Worm (Caenorhabditis elegans) whole organism, young adult: ENCODE measurements around the gene moc-1.
A peak's percentile ranks its signal among the peaks of the same experiment; 100 is the strongest.
"Not testable (repeated sequence)": the region's sequence is repeated elsewhere in the genome, so short reads cannot be mapped to it uniquely, and the experiment has no call there.

Experiments
- B0261.1 ChIP-seq: sonication (generic microtip); optimal IDR thresholded peaks from 2 replicates; lab custom pipeline; 2016; ENCODE audit warnings: mild to moderate bottlenecking, missing genetic modification characterization, moderate library complexity, missing compliant biosample characterization
- B0336.3 ChIP-seq: fragments of 200-800 bp; sonication (Bioruptor generic); IDR thresholded peaks from 2 replicates; pipeline ENCODE4 v1.3.6; 2022; ENCODE audit warnings: missing genetic modification characterization, missing compliant biosample characterization
- F22D6.2 ChIP-seq: sonication (generic microtip); optimal IDR thresholded peaks from 2 replicates; lab custom pipeline; 2016; ENCODE audit warnings: mild to moderate bottlenecking, missing genetic modification characterization, missing compliant biosample characterization
- F23B12.7 ChIP-seq: sonication (generic microtip); optimal IDR thresholded peaks from 2 replicates; lab custom pipeline; 2017; ENCODE audit warnings: missing genetic modification characterization, mild to moderate bottlenecking, missing compliant biosample characterization, antibody characterized with exemption, moderate library complexity; ENCODE audit not compliant: insufficient read depth
- F52B5.7 ChIP-seq: sonication (generic microtip); optimal IDR thresholded peaks from 2 replicates; lab custom pipeline; 2016; ENCODE audit warnings: mild to moderate bottlenecking, missing genetic modification characterization, missing compliant biosample characterization
- Y56A3A.18 ChIP-seq: fragments of 200-800 bp; sonication (Bioruptor generic); IDR thresholded peaks from 2 replicates; pipeline ENCODE4 v1.3.6; 2022; ENCODE audit warnings: missing genetic modification reagents, missing genetic modification characterization, missing compliant biosample characterization
- ZK185.1 ChIP-seq: sonication (generic microtip); optimal IDR thresholded peaks from 2 replicates; lab custom pipeline; 2016; ENCODE audit warnings: mild to moderate bottlenecking, missing genetic modification characterization, missing compliant biosample characterization; ENCODE audit not compliant: poor library complexity, severe bottlenecking
- akir-1 ChIP-seq: fragments of 200-800 bp; sonication (Bioruptor generic); optimal IDR thresholded peaks from 2 replicates; lab custom pipeline; 2018; ENCODE audit warnings: mild to moderate bottlenecking, missing genetic modification characterization, moderate library complexity, missing compliant biosample characterization
- ama-1 ChIP-seq, 3 experiments: fragments of 150-350 bp in 1 of 3; sonication (generic microtip) in 2 of 3; optimal IDR thresholded peaks; 2 replicates each; lab custom pipeline; 2014 to 2018; ENCODE audit warnings: missing biosample characterization in 2 of 3, missing genetic modification characterization in 2 of 3, missing genetic modification reagents in 2 of 3
- aptf-3 ChIP-seq: fragments of 200-800 bp; sonication (Bioruptor generic); IDR thresholded peaks from 2 replicates; pipeline ENCODE4 v1.3.6; 2022; ENCODE audit warnings: missing genetic modification characterization, missing compliant biosample characterization
- atf-7 ChIP-seq: sonication (generic microtip); optimal IDR thresholded peaks from 2 replicates; lab custom pipeline; 2017; ENCODE audit warnings: mild to moderate bottlenecking, missing genetic modification characterization, missing compliant biosample characterization
- attf-3 ChIP-seq: fragments of 200-800 bp; sonication (Bioruptor generic); conservative IDR thresholded peaks from 2 replicates; pipeline ENCODE4 v1.3.6; 2022; ENCODE audit warnings: missing genetic modification reagents, missing genetic modification characterization, missing compliant biosample characterization
- attf-5 ChIP-seq: fragments of 200-800 bp; sonication (Bioruptor generic); optimal IDR thresholded peaks from 2 replicates; lab custom pipeline; 2018; ENCODE audit warnings: mild to moderate bottlenecking, missing genetic modification characterization, missing compliant biosample characterization
- bed-1 ChIP-seq: fragments of 200-800 bp; sonication (Bioruptor generic); IDR thresholded peaks from 2 replicates; pipeline ENCODE4 v1.3.6; 2022; ENCODE audit warnings: missing genetic modification reagents, missing genetic modification characterization, missing compliant biosample characterization
- ceh-100 ChIP-seq: fragments of 200-800 bp; sonication (Bioruptor generic); IDR thresholded peaks from 2 replicates; pipeline ENCODE4 v1.3.6; 2022; ENCODE audit warnings: missing genetic modification reagents, missing genetic modification characterization, missing compliant biosample characterization
- ceh-27 ChIP-seq: fragments of 200-800 bp; sonication (Bioruptor generic); optimal IDR thresholded peaks from 2 replicates; lab custom pipeline; 2018; ENCODE audit warnings: mild to moderate bottlenecking, missing genetic modification characterization, moderate library complexity, missing compliant biosample characterization
- chd-7 ChIP-seq: sonication (generic microtip); optimal IDR thresholded peaks from 2 replicates; lab custom pipeline; 2016; ENCODE audit warnings: mild to moderate bottlenecking, missing genetic modification characterization, moderate library complexity, missing compliant biosample characterization
- die-1 ChIP-seq: sonication (generic microtip); optimal IDR thresholded peaks from 2 replicates; lab custom pipeline; 2016; ENCODE audit warnings: missing genotype, mild to moderate bottlenecking, missing genetic modification characterization, missing compliant biosample characterization
- dox-1 ChIP-seq: fragments of 200-800 bp; sonication (Bioruptor generic); IDR thresholded peaks from 2 replicates; pipeline ENCODE4 v1.3.6; 2022; ENCODE audit warnings: missing genetic modification reagents, missing genetic modification characterization, missing compliant biosample characterization
- egrh-3 ChIP-seq: fragments of 200-800 bp; sonication (Bioruptor generic); IDR thresholded peaks from 2 replicates; pipeline ENCODE4 v1.3.6; 2022; ENCODE audit warnings: missing genetic modification reagents, missing genetic modification characterization, missing compliant biosample characterization
- gei-17 ChIP-seq: fragments of 200-800 bp; sonication (Bioruptor generic); optimal IDR thresholded peaks from 2 replicates; lab custom pipeline; 2018; ENCODE audit warnings: mild to moderate bottlenecking, missing genetic modification characterization, missing compliant biosample characterization
- him-1 ChIP-seq: sonication (generic microtip); optimal IDR thresholded peaks from 2 replicates; lab custom pipeline; 2016; ENCODE audit warnings: missing genotype, missing genetic modification reagents, missing genetic modification characterization, missing compliant biosample characterization
- hlh-12 ChIP-seq: sonication (generic microtip); optimal IDR thresholded peaks from 2 replicates; lab custom pipeline; 2016; ENCODE audit warnings: missing genetic modification characterization, missing compliant biosample characterization
- hrde-1 ChIP-seq: sonication (generic microtip); optimal IDR thresholded peaks from 2 replicates; lab custom pipeline; 2016; ENCODE audit warnings: missing genetic modification characterization, mild to moderate bottlenecking, missing compliant biosample characterization, moderate library complexity, missing genotype, missing genetic modification reagents, borderline replicate concordance
- lin-26 ChIP-seq: fragments of 200-800 bp; sonication (Bioruptor generic); IDR thresholded peaks from 2 replicates; pipeline ENCODE4 v1.3.6; 2022; ENCODE audit warnings: missing genetic modification reagents, missing genetic modification characterization, missing compliant biosample characterization
- mxl-1 ChIP-seq: sonication (generic microtip); optimal IDR thresholded peaks from 2 replicates; lab custom pipeline; 2016; ENCODE audit warnings: missing genetic modification characterization, missing compliant biosample characterization
- nfyb-1 ChIP-seq: fragments of 200-800 bp; sonication (Bioruptor generic); IDR thresholded peaks from 2 replicates; pipeline ENCODE4 v1.3.6; 2022; ENCODE audit warnings: missing genetic modification reagents, missing genetic modification characterization, missing compliant biosample characterization
- nhr-80 ChIP-seq: sonication (generic microtip); optimal IDR thresholded peaks from 2 replicates; lab custom pipeline; 2016; ENCODE audit warnings: missing genetic modification characterization, missing compliant biosample characterization
- rcor-1 ChIP-seq: fragments of 200-800 bp; sonication (Bioruptor generic); IDR thresholded peaks from 2 replicates; pipeline ENCODE4 v1.3.6; 2022; ENCODE audit warnings: missing genetic modification reagents, missing genetic modification characterization, missing compliant biosample characterization
- rec-8 ChIP-seq, 2 experiments: sonication (generic microtip); optimal IDR thresholded peaks; 2 replicates each; lab custom pipeline; 2016; ENCODE audit warnings: mild to moderate bottlenecking in 2 of 2, missing genetic modification characterization in 2 of 2, missing genetic modification reagents in 2 of 2, missing genotype in 2 of 2, missing biosample characterization in 1 of 2, missing compliant biosample characterization in 1 of 2, moderate library complexity in 1 of 2
- rpc-1 ChIP-seq, 2 experiments: fragments of 150-350 bp in 1 of 2; sonication (generic microtip) in 1 of 2; optimal IDR thresholded peaks; 2 replicates each; lab custom pipeline; 2014 to 2018; ENCODE audit warnings: missing biosample characterization in 1 of 2, missing genetic modification characterization in 1 of 2, missing genetic modification reagents in 1 of 2, missing genotype in 1 of 2
- snpc-1.1 ChIP-seq: sonication (generic microtip); optimal IDR thresholded peaks from 2 replicates; lab custom pipeline; 2017; ENCODE audit warnings: missing genetic modification characterization, mild to moderate bottlenecking, missing compliant biosample characterization, antibody characterized with exemption, moderate library complexity, missing genotype, missing genetic modification reagents; ENCODE audit not compliant: insufficient read depth
- snpc-3.4 ChIP-seq: sonication (generic microtip); optimal IDR thresholded peaks from 2 replicates; lab custom pipeline; 2017; ENCODE audit warnings: missing genetic modification characterization, mild to moderate bottlenecking, missing compliant biosample characterization, antibody characterized with exemption, moderate library complexity, missing genotype, missing genetic modification reagents
- somi-1 ChIP-seq: fragments of 200-800 bp; sonication (Bioruptor generic); optimal IDR thresholded peaks from 2 replicates; lab custom pipeline; 2018; ENCODE audit warnings: mild to moderate bottlenecking, missing genetic modification characterization, missing compliant biosample characterization
- tbp1 ChIP-seq: fragments of 200-800 bp; sonication (Bioruptor generic); optimal IDR thresholded peaks from 2 replicates; lab custom pipeline; 2018; ENCODE audit warnings: mild to moderate bottlenecking, missing genetic modification characterization, missing compliant biosample characterization
- ztf-25 ChIP-seq: fragments of 200-800 bp; sonication (Bioruptor generic); IDR thresholded peaks from 2 replicates; pipeline ENCODE4 v1.3.6; 2022; ENCODE audit warnings: missing genetic modification reagents, missing genetic modification characterization, missing compliant biosample characterization
- ztf-26 ChIP-seq: sonication (generic microtip); optimal IDR thresholded peaks from 2 replicates; lab custom pipeline; 2017; ENCODE audit warnings: missing genetic modification characterization, missing compliant biosample characterization

The moc-1 gene

DNA sequence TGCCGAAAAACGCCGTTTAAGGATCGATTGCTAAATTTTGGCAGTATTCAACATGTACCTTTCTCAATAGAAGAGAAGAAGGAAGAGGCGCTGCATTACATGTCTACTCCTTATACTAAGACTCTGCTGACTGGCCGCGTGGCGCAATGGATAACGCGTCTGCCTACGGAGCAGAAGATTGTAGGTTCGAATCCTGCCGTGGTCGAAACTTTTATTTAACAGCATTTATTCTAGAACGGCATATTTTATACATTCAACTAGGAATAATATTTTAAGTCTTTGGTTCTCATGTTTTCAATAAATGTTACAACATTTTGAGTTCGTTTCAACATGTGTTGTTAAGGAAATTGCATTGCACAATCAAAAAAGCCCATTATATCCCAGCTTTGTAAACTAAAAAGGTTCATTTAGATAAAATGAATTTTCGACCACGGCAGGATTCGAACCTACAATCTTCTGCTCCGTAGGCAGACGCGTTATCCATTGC lies 5.8 kb downstream of the moc-1 start (continued):
- peak; percentile 48 for TF ChIP-seq nhr-80 (tag; lab: Kevin White, UChicago)
- peak; percentile 51 for TF ChIP-seq F23B12.7 (tag; lab: Kevin White, UChicago)
- TF ChIP-seq B0261.1 (tag; lab: Kevin White, UChicago), result peak; percentile 80
- peak; percentile 54 for TF ChIP-seq chd-7
- peak; percentile 92 for TF ChIP-seq rpc-1 (optimal IDR thresholded peaks at IDR 0.05; lab: Kevin White, UChicago)
- TF ChIP-seq rpc-1 (tag; optimal IDR thresholded peaks at IDR 0.05; lab: Kevin White, UChicago), result peak; percentile 89
- TF ChIP-seq lin-26 (GFP tag; lab: Robert Waterston, UW), result peak; percentile 84
- 0 out of 2 replicates have a peak, but pooled peaks have one; percentile 38 for TF ChIP-seq nfyb-1 (GFP tag; lab: Robert Waterston, UW)
- peak; percentile 67 for TF ChIP-seq F52B5.7 (tag; lab: Kevin White, UChicago)
- TF ChIP-seq atf-7, result peak; percentile 22
- TF ChIP-seq snpc-3.4, result peak; percentile 48
- peak; percentile 23; the same call in 1 of the 2 replicates for TF ChIP-seq egrh-3 (GFP tag; lab: Robert Waterston, UW)
- TF ChIP-seq ama-1 (optimal IDR thresholded peaks at IDR 0.05; lab: Kevin White, UChicago), result not testable (repeated sequence)
- peak; percentile 54 to 81 for TF ChIP-seq ama-1 (GFP tag; optimal IDR thresholded peaks at IDR 0.05; lab: Kevin White, UChicago)
- peak; percentile 27 for TF ChIP-seq somi-1 (GFP tag; lab: Kevin White, UChicago)
- peak; percentile 75; the same call in 1 of the 2 replicates for TF ChIP-seq Y56A3A.18
- TF ChIP-seq attf-5 (GFP tag; lab: Kevin White, UChicago), result peak; percentile 56
- TF ChIP-seq rcor-1 (GFP tag; lab: Robert Waterston, UW), result peak; percentile 83
- TF ChIP-seq ceh-100 (GFP tag; lab: Robert Waterston, UW), result peak; percentile 43
- TF ChIP-seq hlh-12 (tag; lab: Kevin White, UChicago), result peak; percentile 43
- TF ChIP-seq ztf-25 (GFP tag; lab: Robert Waterston, UW), result 0 out of 2 replicates have a peak, but pooled peaks have one; percentile 51
- peak; percentile 2 for TF ChIP-seq snpc-1.1 (tag; lab: Kevin White, UChicago)
- TF ChIP-seq bed-1 (GFP tag; lab: Robert Waterston, UW), result peak; percentile 6; the same call in 1 of the 2 replicates
- TF ChIP-seq attf-3 (GFP tag; lab: Robert Waterston, UW), result 0 out of 2 replicates have a peak, but pooled peaks have one; percentile 24
- peak; percentile 49 to 50 for TF ChIP-seq rec-8 (tag; optimal IDR thresholded peaks at IDR 0.05; lab: Kevin White, UChicago)
- TF ChIP-seq hrde-1 (tag; lab: Kevin White, UChicago), result peak; percentile 35
- TF ChIP-seq ZK185.1, result peak; percentile 54
- TF ChIP-seq tbp1 (GFP tag; lab: Kevin White, UChicago), result peak; percentile 96
- peak; percentile 78 for TF ChIP-seq him-1
- TF ChIP-seq dox-1 (GFP tag; lab: Robert Waterston, UW), result peak; percentile 86; the same call in 1 of the 2 replicates
- peak; percentile 84 for TF ChIP-seq die-1
- TF ChIP-seq mxl-1 (tag; lab: Kevin White, UChicago), result peak; percentile 36
- peak; percentile 25 for TF ChIP-seq F22D6.2 (tag; lab: Kevin White, UChicago)
- TF ChIP-seq B0336.3, result peak; percentile 65; the same call in 1 of the 2 replicates
- TF ChIP-seq ztf-26, result peak; percentile 36
- TF ChIP-seq aptf-3 (GFP tag; lab: Robert Waterston, UW), result 0 out of 2 replicates have a peak, but pooled peaks have one; percentile 65
- peak; percentile 39 for TF ChIP-seq ceh-27
- TF ChIP-seq gei-17 (GFP tag; lab: Kevin White, UChicago), result peak; percentile 40

DNA sequence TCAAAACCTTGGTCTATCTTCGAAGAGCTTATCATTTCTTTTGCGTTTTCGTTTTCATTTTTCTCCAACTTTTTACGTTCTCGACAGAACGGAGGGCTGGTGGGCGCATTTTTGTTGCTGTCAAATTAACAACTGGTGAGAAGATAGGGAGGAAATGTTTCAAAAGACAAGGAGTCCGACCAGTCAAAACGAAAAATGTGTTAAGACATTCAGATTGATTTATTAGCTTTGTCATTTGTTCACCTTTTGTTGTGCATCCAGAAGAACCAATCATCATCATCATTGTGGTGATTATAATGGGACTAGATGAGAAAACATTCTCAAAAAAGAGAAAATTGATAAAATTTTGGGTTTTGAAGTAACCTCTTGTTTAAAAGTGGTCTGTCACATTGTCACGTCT lies 8.3 kb downstream of the moc-1 start:
- TF ChIP-seq nhr-80 (tag; lab: Kevin White, UChicago) (peak; percentile 18), akir-1 (GFP tag; lab: Kevin White, UChicago) (no peak)
